Fruit fly (Drosophila melanogaster) whole organism, embryonic: ENCODE data around the gene unc-119.

Experiments
- Antp ChIP-seq: fragments of 200-800 bp; sonication (Bioruptor generic); optimal IDR thresholded peaks from 3 replicates; lab custom pipeline; 2016; ENCODE audit warnings: missing biosample characterization, missing genetic modification characterization
- Bdp1 ChIP-seq: fragments of 200-800 bp; sonication (Bioruptor generic); optimal IDR thresholded peaks from 3 replicates; lab custom pipeline; 2016; ENCODE audit warnings: missing biosample characterization, missing genetic modification characterization
- CG10147 ChIP-seq: fragments of 200-800 bp; sonication (Bioruptor generic); optimal IDR thresholded peaks from 2 replicates; lab custom pipeline; 2019; ENCODE audit warnings: missing biosample characterization, mild to moderate bottlenecking, missing genetic modification characterization, moderate library complexity
- CG10366 ChIP-seq: fragments of 200-800 bp; sonication (Bioruptor generic); IDR thresholded peaks from 2 replicates; pipeline ENCODE4 v1.3.6; 2022; ENCODE audit warnings: missing biosample characterization, missing genetic modification characterization
- CG11398 ChIP-seq: fragments of 200-800 bp; sonication (Bioruptor generic); optimal IDR thresholded peaks from 2 replicates; lab custom pipeline; 2016; ENCODE audit warnings: missing biosample characterization, missing genetic modification characterization
- CG11504 ChIP-seq: fragments of 200-800 bp; sonication (Bioruptor generic); optimal IDR thresholded peaks from 3 replicates; lab custom pipeline; 2019; ENCODE audit warnings: missing biosample characterization, mild to moderate bottlenecking, missing genetic modification characterization, moderate library complexity
- CG12071 ChIP-seq: fragments of 200-800 bp; sonication (Bioruptor generic); optimal IDR thresholded peaks from 3 replicates; lab custom pipeline; 2018; ENCODE audit warnings: missing biosample characterization, mild to moderate bottlenecking, missing genetic modification characterization
- CG12942 ChIP-seq: fragments of 200-800 bp; sonication (Bioruptor generic); optimal IDR thresholded peaks from 3 replicates; lab custom pipeline; 2016; ENCODE audit warnings: missing biosample characterization, missing genetic modification characterization
- CG1529 ChIP-seq: fragments of 200-800 bp; sonication (Bioruptor generic); optimal IDR thresholded peaks from 3 replicates; lab custom pipeline; 2018; ENCODE audit warnings: missing biosample characterization, missing genetic modification characterization
- CG1602 ChIP-seq: fragments of 200-800 bp; sonication (Bioruptor generic); optimal IDR thresholded peaks from 3 replicates; lab custom pipeline; 2016; ENCODE audit warnings: missing biosample characterization, missing genetic modification characterization
- CG2678 ChIP-seq: fragments of 200-800 bp; sonication (Bioruptor generic); optimal IDR thresholded peaks from 3 replicates; lab custom pipeline; 2019; ENCODE audit warnings: missing biosample characterization, mild to moderate bottlenecking, missing genetic modification characterization, moderate library complexity
- CG30431 ChIP-seq: fragments of 200-800 bp; sonication (Bioruptor generic); optimal IDR thresholded peaks from 2 replicates; lab custom pipeline; 2017; ENCODE audit warnings: missing biosample characterization, missing genetic modification characterization
- CG31441 ChIP-seq: fragments of 200-800 bp; sonication (Bioruptor generic); IDR thresholded peaks from 2 replicates; pipeline ENCODE4 v1.3.6; 2022; ENCODE audit warnings: missing biosample characterization, missing genetic modification characterization
- CG3281 ChIP-seq: fragments of 200-800 bp; sonication (Bioruptor generic); optimal IDR thresholded peaks from 3 replicates; lab custom pipeline; 2017; ENCODE audit warnings: missing biosample characterization, mild to moderate bottlenecking, missing genetic modification characterization
- CG5180 ChIP-seq: fragments of 200-800 bp; sonication (Bioruptor generic); optimal IDR thresholded peaks from 3 replicates; lab custom pipeline; 2017; ENCODE audit warnings: missing biosample characterization, missing genetic modification characterization, mild to moderate bottlenecking, moderate library complexity, missing genetic modification reagents
- CG7556 ChIP-seq: fragments of 200-800 bp; sonication (Bioruptor generic); optimal IDR thresholded peaks from 2 replicates; lab custom pipeline; 2017; ENCODE audit warnings: missing biosample characterization, mild to moderate bottlenecking, missing genetic modification characterization
- CG8359 ChIP-seq: fragments of 200-800 bp; sonication (Bioruptor generic); optimal IDR thresholded peaks from 2 replicates; lab custom pipeline; 2017; ENCODE audit warnings: missing biosample characterization, mild to moderate bottlenecking, missing genetic modification characterization, borderline replicate concordance
- CG9817 ChIP-seq: fragments of 200-800 bp; sonication (Bioruptor generic); optimal IDR thresholded peaks from 2 replicates; lab custom pipeline; 2018; ENCODE audit warnings: missing biosample characterization, mild to moderate bottlenecking, missing genetic modification characterization, moderate library complexity
- H15 ChIP-seq: fragments of 200-800 bp; sonication (Bioruptor generic); IDR thresholded peaks from 3 replicates; pipeline ENCODE4 v1.3.6; 2022; ENCODE audit warnings: missing biosample characterization, missing genetic modification characterization
- Hmr ChIP-seq: fragments of 200-800 bp; sonication (Bioruptor generic); optimal IDR thresholded peaks from 3 replicates; lab custom pipeline; 2017; ENCODE audit warnings: mild to moderate bottlenecking, missing biosample characterization, missing genetic modification reagents, missing genetic modification characterization
- Max ChIP-seq: fragments of 200-800 bp; sonication (Bioruptor generic); optimal IDR thresholded peaks from 2 replicates; lab custom pipeline; 2016; ENCODE audit warnings: missing biosample characterization, mild to moderate bottlenecking, missing genetic modification characterization
- Meics ChIP-seq: fragments of 200-800 bp; sonication (Bioruptor generic); optimal IDR thresholded peaks from 2 replicates; lab custom pipeline; 2017; ENCODE audit warnings: missing biosample characterization, mild to moderate bottlenecking, missing genetic modification characterization
- Optix ChIP-seq: fragments of 200-800 bp; sonication (Bioruptor generic); IDR thresholded peaks from 3 replicates; pipeline ENCODE4 v1.3.6; 2022; ENCODE audit warnings: missing biosample characterization, missing genetic modification characterization
- Rfx ChIP-seq: fragments of 200-800 bp; sonication (Bioruptor generic); IDR thresholded peaks from 2 replicates; pipeline ENCODE4 v1.3.6; 2022; ENCODE audit warnings: missing biosample characterization, missing genetic modification characterization
- Side ChIP-seq: fragments of 200-800 bp; sonication (Bioruptor generic); optimal IDR thresholded peaks from 2 replicates; lab custom pipeline; 2016; ENCODE audit warnings: missing biosample characterization, missing genetic modification characterization
- Ssrp ChIP-seq: fragments of 200-800 bp; sonication (Bioruptor generic); optimal IDR thresholded peaks from 2 replicates; lab custom pipeline; 2018; ENCODE audit warnings: missing biosample characterization, mild to moderate bottlenecking, missing genetic modification characterization, moderate library complexity
- TFAM ChIP-seq: fragments of 200-800 bp; sonication (Bioruptor generic); optimal IDR thresholded peaks from 2 replicates; lab custom pipeline; 2017; ENCODE audit warnings: missing biosample characterization, missing genetic modification characterization, inconsistent platforms
- az2 ChIP-seq: fragments of 200-800 bp; sonication (Bioruptor generic); optimal IDR thresholded peaks from 3 replicates; lab custom pipeline; 2016; ENCODE audit warnings: missing biosample characterization, missing genetic modification characterization
- bsh ChIP-seq, 2 experiments: fragments of 200-800 bp; sonication (Bioruptor generic); optimal IDR thresholded peaks; 2 replicates each; lab custom pipeline; 2017 to 2018; ENCODE audit warnings: mild to moderate bottlenecking in 2 of 2, missing biosample characterization in 2 of 2, missing genetic modification characterization in 2 of 2, moderate library complexity in 1 of 2
- dimm ChIP-seq: fragments of 200-800 bp; sonication (Bioruptor generic); IDR thresholded peaks from 2 replicates; pipeline ENCODE4 v1.3.6; 2022; ENCODE audit warnings: missing biosample characterization, missing genetic modification characterization
- emc ChIP-seq: fragments of 200-800 bp; sonication (Bioruptor generic); optimal IDR thresholded peaks from 2 replicates; lab custom pipeline; 2016; ENCODE audit warnings: missing biosample characterization, missing genetic modification characterization
- gsb ChIP-seq: fragments of 200-800 bp; sonication (Bioruptor generic); IDR thresholded peaks from 2 replicates; pipeline ENCODE4 v1.3.6; 2022; ENCODE audit warnings: missing biosample characterization, missing genetic modification characterization
- ham ChIP-seq: fragments of 200-800 bp; sonication (Bioruptor generic); IDR thresholded peaks from 2 replicates; pipeline ENCODE4 v1.3.6; 2022; ENCODE audit warnings: missing biosample characterization, missing genetic modification characterization
- jumu ChIP-seq: fragments of 200-800 bp; sonication (Bioruptor generic); optimal IDR thresholded peaks from 3 replicates; lab custom pipeline; 2016; ENCODE audit warnings: missing biosample characterization, missing genetic modification characterization
- knrl ChIP-seq: fragments of 200-800 bp; sonication (Bioruptor generic); IDR thresholded peaks from 3 replicates; pipeline ENCODE4 v1.3.6; 2022; ENCODE audit warnings: missing biosample characterization, missing genetic modification characterization; ENCODE audit not compliant: partially characterized antibody
- lola ChIP-seq, 3 experiments: fragments of >200 bp in 2 of 3; fragments of 200-800 bp in 1 of 3; sonication (Bioruptor generic) in 1 of 3; optimal IDR thresholded peaks; 2 replicates each; lab custom pipeline; 2017 to 2019; ENCODE audit warnings: missing biosample characterization in 3 of 3, missing genetic modification characterization in 3 of 3, mild to moderate bottlenecking in 1 of 3, moderate library complexity in 1 of 3
- maf-S ChIP-seq: fragments of 200-800 bp; sonication (Bioruptor generic); optimal IDR thresholded peaks from 2 replicates; lab custom pipeline; 2016; ENCODE audit warnings: missing biosample characterization, missing genetic modification characterization
- mld ChIP-seq: fragments of 200-800 bp; sonication (Bioruptor generic); IDR thresholded peaks from 3 replicates; pipeline ENCODE4 v1.3.6; 2022; ENCODE audit warnings: missing biosample characterization, missing genetic modification characterization; ENCODE audit not compliant: partially characterized antibody
- nerfin-1 ChIP-seq: fragments of 200-800 bp; sonication (Bioruptor generic); optimal IDR thresholded peaks from 3 replicates; lab custom pipeline; 2019; ENCODE audit warnings: missing biosample characterization, mild to moderate bottlenecking, missing genetic modification characterization, moderate library complexity
- nmo ChIP-seq: fragments of 200-800 bp; sonication (Bioruptor generic); optimal IDR thresholded peaks from 2 replicates; lab custom pipeline; 2018; ENCODE audit warnings: missing biosample characterization, mild to moderate bottlenecking, missing genetic modification characterization, moderate library complexity
- phol ChIP-seq: fragments of 200-800 bp; sonication (Bioruptor generic); optimal IDR thresholded peaks from 3 replicates; lab custom pipeline; 2018; ENCODE audit warnings: missing biosample characterization, mild to moderate bottlenecking, missing genetic modification characterization, moderate library complexity
- scrt ChIP-seq: fragments of 200-800 bp; sonication (Bioruptor generic); optimal IDR thresholded peaks from 2 replicates; lab custom pipeline; 2018; ENCODE audit warnings: missing biosample characterization, mild to moderate bottlenecking, missing genetic modification characterization, moderate library complexity
- sens ChIP-seq: fragments of 200-800 bp; sonication (Bioruptor generic); peaks from one replicate; lab custom pipeline; 2016; ENCODE audit warnings: missing biosample characterization, missing genetic modification characterization
- slbo ChIP-seq: fragments of 200-800 bp; sonication (Bioruptor generic); IDR thresholded peaks from 2 replicates; pipeline ENCODE4 v1.3.6; 2022; ENCODE audit warnings: missing biosample characterization, missing genetic modification characterization
- sqz ChIP-seq: fragments of 200-800 bp; sonication (Bioruptor generic); optimal IDR thresholded peaks from 3 replicates; lab custom pipeline; 2018; ENCODE audit warnings: missing biosample characterization, mild to moderate bottlenecking, missing genetic modification characterization
- tna ChIP-seq: fragments of 200-800 bp; sonication (Bioruptor generic); IDR thresholded peaks from 2 replicates; pipeline ENCODE4 v1.3.6; 2022; ENCODE audit warnings: missing biosample characterization, missing genetic modification characterization; ENCODE audit not compliant: partially characterized antibody
- trh ChIP-seq: fragments of 200-800 bp; sonication (Bioruptor generic); optimal IDR thresholded peaks from 2 replicates; lab custom pipeline; 2016; ENCODE audit warnings: missing biosample characterization, missing genetic modification characterization

The unc-119 gene

DNA sequence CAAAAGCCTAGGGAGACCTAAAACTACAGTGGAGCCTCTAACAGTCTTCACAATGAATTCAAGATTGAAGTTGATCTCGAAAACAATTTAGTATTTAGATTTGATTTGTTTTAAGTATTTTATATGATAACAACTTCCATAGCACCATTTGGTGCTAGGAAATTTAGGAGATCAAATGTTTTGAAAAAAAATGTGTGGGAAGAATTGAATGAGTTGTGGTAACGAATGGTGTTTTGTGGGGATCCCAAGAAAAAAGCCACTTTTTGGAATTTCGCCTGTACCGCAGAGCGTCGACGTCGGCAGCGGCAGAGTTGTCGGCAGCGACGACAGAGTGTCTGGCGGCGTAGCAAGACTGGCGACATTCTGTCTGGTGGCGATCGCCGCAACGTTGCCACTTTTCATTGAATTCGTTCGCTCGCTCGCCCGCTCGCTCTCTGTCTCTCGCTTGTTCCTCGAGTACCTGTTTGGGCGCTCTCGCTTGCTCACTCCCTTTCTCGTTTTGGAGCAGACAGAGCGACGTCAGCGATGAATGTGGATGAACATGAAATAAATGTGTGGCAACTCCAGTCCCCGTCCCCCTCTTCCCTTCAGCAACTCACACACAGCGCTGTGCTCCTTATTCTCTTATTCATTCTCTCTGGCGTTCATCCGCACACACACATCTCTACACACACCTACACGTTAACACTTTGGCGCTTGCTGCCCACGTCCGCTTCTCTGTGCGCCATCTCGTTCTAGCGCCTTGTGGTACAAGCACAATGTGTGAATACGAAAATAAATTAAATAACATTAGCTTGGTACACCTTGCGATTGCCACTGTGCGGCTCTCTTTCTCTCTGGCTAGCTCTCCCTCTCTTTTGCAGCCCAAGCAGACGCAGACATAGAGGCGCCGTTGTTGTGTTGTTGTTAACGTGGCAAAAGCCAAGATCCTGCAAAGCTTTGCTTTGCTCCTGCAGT is 8.6 kb upstream of the unc-119 start (continued):
- TF ChIP-seq bsh (GFP tag; optimal IDR thresholded peaks at IDR 0.05; lab: Kevin White, UChicago), result peak; percentile 26 to 53
- TF ChIP-seq Side (GFP tag; lab: Kevin White, UChicago), result no peak
- TF ChIP-seq nmo (GFP tag; lab: Kevin White, UChicago), result peak; percentile 48
- no peak for TF ChIP-seq trh (GFP tag; lab: Kevin White, UChicago)
- peak; percentile 29; the same call in 1 of the 2 replicates for TF ChIP-seq CG10366
- TF ChIP-seq Ssrp (tag; lab: Kevin White, UChicago), result peak; percentile 24
- TF ChIP-seq maf-S, result no peak
- TF ChIP-seq sqz, result no peak
- no peak for TF ChIP-seq CG8359 (GFP tag; lab: Kevin White, UChicago)
- peak; percentile 36 for TF ChIP-seq nerfin-1 (tag; lab: Kevin White, UChicago)
- no peak for TF ChIP-seq mld (GFP tag; lab: Robert Waterston, UW)
- peak; percentile 48 for TF ChIP-seq Hmr (GFP tag; lab: Kevin White, UChicago)
- TF ChIP-seq CG2678, result peak; percentile 74
- TF ChIP-seq lola (GFP tag; optimal IDR thresholded peaks at IDR 0.05; lab: Kevin White, UChicago), result peak in 1 of 3 experiments; percentile 25
- peak; percentile 62 for TF ChIP-seq phol (tag; lab: Kevin White, UChicago)
- peak; percentile 63 for TF ChIP-seq CG31441 (GFP tag; lab: Robert Waterston, UW)
- TF ChIP-seq CG7556 (GFP tag; lab: Kevin White, UChicago), result peak; percentile 53
- TF ChIP-seq Bdp1 (GFP tag; lab: Kevin White, UChicago), result no peak
- TF ChIP-seq CG12071 (GFP tag; lab: Kevin White, UChicago), result no peak
- no peak for TF ChIP-seq Max
- TF ChIP-seq ham (GFP tag; lab: Robert Waterston, UW), result no peak
- TF ChIP-seq sens, result peak; percentile 88
- TF ChIP-seq dimm (GFP tag; lab: Robert Waterston, UW), result no peak
- TF ChIP-seq CG11398 (GFP tag; lab: Kevin White, UChicago), result no peak
- peak; percentile 66 for TF ChIP-seq CG11504 (tag; lab: Kevin White, UChicago)
- TF ChIP-seq Rfx (GFP tag; lab: Robert Waterston, UW), result peak; percentile 52
- peak; percentile 26 for TF ChIP-seq az2 (GFP tag; lab: Kevin White, UChicago)
- 0 out of 3 replicates have a peak, but pooled peaks have one; percentile 15 for TF ChIP-seq Optix (GFP tag; lab: Robert Waterston, UW)
- TF ChIP-seq CG12942 (GFP tag; lab: Kevin White, UChicago), result no peak
- peak; percentile 57 for TF ChIP-seq CG9817 (tag; lab: Kevin White, UChicago)
- TF ChIP-seq CG1529 (GFP tag; lab: Kevin White, UChicago), result peak; percentile 5
- peak; percentile 19 for TF ChIP-seq jumu (GFP tag; lab: Kevin White, UChicago)
- no peak for TF ChIP-seq knrl (GFP tag; lab: Robert Waterston, UW)
- peak; percentile 18 for TF ChIP-seq Antp (GFP tag; lab: Kevin White, UChicago)
- peak; percentile 67 for TF ChIP-seq CG3281 (GFP tag; lab: Kevin White, UChicago)
- TF ChIP-seq CG30431 (GFP tag; lab: Kevin White, UChicago), result peak; percentile 5
- peak; percentile 26 for TF ChIP-seq CG1602 (GFP tag; lab: Kevin White, UChicago)
- peak; percentile 59 for TF ChIP-seq Meics
- TF ChIP-seq tna (GFP tag; lab: Robert Waterston, UW), result no peak
- TF ChIP-seq CG5180 (GFP tag; lab: Kevin White, UChicago), result peak; percentile 49
- TF ChIP-seq TFAM, result no peak
- no peak for TF ChIP-seq emc (GFP tag; lab: Kevin White, UChicago)
- TF ChIP-seq H15, result peak; percentile 26; the same call in 1 of the 3 replicates
- no peak for TF ChIP-seq gsb (GFP tag; lab: Robert Waterston, UW)
- TF ChIP-seq CG10147 (GFP tag; lab: Kevin White, UChicago), result peak; percentile 32
- TF ChIP-seq scrt, result peak; percentile 47
- peak; percentile 58 for TF ChIP-seq slbo (GFP tag; lab: Robert Waterston, UW)
